Fruit fly (Drosophila melanogaster) whole organism, embryonic: ENCODE results near the gene CG32425.

ENCODE experiments used
- Atf3 ChIP-seq: fragments of 200-800 bp; sonication (Bioruptor generic); optimal IDR thresholded peaks from 3 replicates; lab custom pipeline; 2016; ENCODE audit warnings: missing biosample characterization, missing genetic modification characterization
- CG10431 ChIP-seq: fragments of 200-800 bp; sonication (Bioruptor generic); optimal IDR thresholded peaks from 3 replicates; lab custom pipeline; 2018; ENCODE audit warnings: missing biosample characterization, mild to moderate bottlenecking, missing genetic modification characterization
- CG10654 ChIP-seq: fragments of 200-800 bp; sonication (Bioruptor generic); optimal IDR thresholded peaks from 2 replicates; lab custom pipeline; 2016; ENCODE audit warnings: missing biosample characterization, missing genetic modification characterization
- CG12104 ChIP-seq: fragments of 200-800 bp; sonication (Bioruptor generic); optimal IDR thresholded peaks from 3 replicates; lab custom pipeline; 2016; ENCODE audit warnings: missing biosample characterization, missing genetic modification characterization
- CG12299 ChIP-seq: fragments of 200-800 bp; sonication (Bioruptor generic); optimal IDR thresholded peaks from 2 replicates; lab custom pipeline; 2018; ENCODE audit warnings: missing biosample characterization, mild to moderate bottlenecking, missing genetic modification characterization
- CG1233 ChIP-seq: fragments of 200-800 bp; sonication (Bioruptor generic); optimal IDR thresholded peaks from 4 replicates; lab custom pipeline; 2018; ENCODE audit warnings: missing biosample characterization, mild to moderate bottlenecking, missing genetic modification characterization
- CG12744 ChIP-seq: fragments of 200-800 bp; sonication (Bioruptor generic); optimal IDR thresholded peaks from 2 replicates; lab custom pipeline; 2016; ENCODE audit warnings: missing biosample characterization, missing genetic modification characterization
- CG13296 ChIP-seq: fragments of 200-800 bp; sonication (Bioruptor generic); optimal IDR thresholded peaks from 3 replicates; lab custom pipeline; 2018; ENCODE audit warnings: missing biosample characterization, mild to moderate bottlenecking, missing genetic modification characterization
- CG15269 ChIP-seq: fragments of 200-800 bp; sonication (Bioruptor generic); optimal IDR thresholded peaks from 2 replicates; lab custom pipeline; 2018; ENCODE audit warnings: missing biosample characterization, mild to moderate bottlenecking, missing genetic modification characterization, moderate library complexity
- CG15479 ChIP-seq: fragments of 200-800 bp; sonication (Bioruptor generic); optimal IDR thresholded peaks from 3 replicates; lab custom pipeline; 2019; ENCODE audit warnings: missing biosample characterization, mild to moderate bottlenecking, missing genetic modification characterization, moderate library complexity
- CG17912 ChIP-seq: fragments of 200-800 bp; sonication (Bioruptor generic); optimal IDR thresholded peaks from 2 replicates; lab custom pipeline; 2018; ENCODE audit warnings: missing biosample characterization, mild to moderate bottlenecking, missing genetic modification characterization
- CG18476 ChIP-seq: fragments of 200-800 bp; sonication (Bioruptor generic); optimal IDR thresholded peaks from 2 replicates; lab custom pipeline; 2016; ENCODE audit warnings: missing biosample characterization, mild to moderate bottlenecking, missing genetic modification characterization
- CG2116 ChIP-seq: fragments of 200-800 bp; sonication (Bioruptor generic); optimal IDR thresholded peaks from 3 replicates; lab custom pipeline; 2018; ENCODE audit warnings: missing biosample characterization, mild to moderate bottlenecking, missing genetic modification characterization
- CG2120 ChIP-seq: fragments of 200-800 bp; sonication (Bioruptor generic); optimal IDR thresholded peaks from 3 replicates; lab custom pipeline; 2016; ENCODE audit warnings: missing biosample characterization, missing genetic modification characterization
- CG32772 ChIP-seq: fragments of 200-800 bp; sonication (Bioruptor generic); IDR thresholded peaks from 2 replicates; pipeline ENCODE4 v1.3.6; 2022; ENCODE audit warnings: missing biosample characterization, missing genetic modification characterization
- CG4404 ChIP-seq: fragments of 200-800 bp; sonication (Bioruptor generic); IDR thresholded peaks from 2 replicates; pipeline ENCODE4 v1.3.6; 2022; ENCODE audit warnings: missing biosample characterization, missing genetic modification characterization
- CG4730 ChIP-seq: fragments of 200-800 bp; sonication (Bioruptor generic); IDR thresholded peaks from 2 replicates; pipeline ENCODE4 v1.3.6; 2022; ENCODE audit warnings: missing biosample characterization, missing genetic modification characterization
- CG5180 ChIP-seq: fragments of 200-800 bp; sonication (Bioruptor generic); optimal IDR thresholded peaks from 3 replicates; lab custom pipeline; 2017; ENCODE audit warnings: missing biosample characterization, missing genetic modification characterization, mild to moderate bottlenecking, moderate library complexity, missing genetic modification reagents
- CG6272 ChIP-seq: fragments of 200-800 bp; sonication (Bioruptor generic); IDR thresholded peaks from 2 replicates; pipeline ENCODE4 v1.3.6; 2022; ENCODE audit warnings: missing biosample characterization, missing genetic modification characterization
- CG7271 ChIP-seq: fragments of 200-800 bp; sonication (Bioruptor generic); optimal IDR thresholded peaks from 2 replicates; lab custom pipeline; 2018; ENCODE audit warnings: missing biosample characterization, mild to moderate bottlenecking, missing genetic modification characterization, moderate library complexity
- CG8290 ChIP-seq, 3 experiments: fragments of 200-800 bp; sonication (Bioruptor generic); optimal IDR thresholded peaks; 2 replicates each; lab custom pipeline; 2016 to 2019; ENCODE audit warnings: missing biosample characterization in 3 of 3, missing genetic modification characterization in 3 of 3, mild to moderate bottlenecking in 2 of 3, moderate library complexity in 1 of 3
- CG9215 ChIP-seq: fragments of 200-800 bp; sonication (Bioruptor generic); IDR thresholded peaks from 2 replicates; pipeline ENCODE4 v1.3.6; 2022; ENCODE audit warnings: missing biosample characterization, missing genetic modification characterization
- CG9797 ChIP-seq: fragments of 200-800 bp; sonication (Bioruptor generic); optimal IDR thresholded peaks from 3 replicates; lab custom pipeline; 2018; ENCODE audit warnings: missing biosample characterization, mild to moderate bottlenecking, missing genetic modification characterization
- Camta ChIP-seq: fragments of 200-800 bp; sonication (Bioruptor generic); optimal IDR thresholded peaks from 2 replicates; lab custom pipeline; 2016; ENCODE audit warnings: missing biosample characterization, missing genetic modification characterization
- Dll ChIP-seq: fragments of 200-800 bp; sonication (Bioruptor generic); IDR thresholded peaks from 4 replicates; pipeline ENCODE4 v1.3.6; 2022; ENCODE audit warnings: missing biosample characterization, missing genetic modification characterization; ENCODE audit not compliant: partially characterized antibody
- Drgx ChIP-seq: fragments of 200-800 bp; sonication (Bioruptor generic); IDR thresholded peaks from 2 replicates; pipeline ENCODE4 v1.3.6; 2022; ENCODE audit warnings: missing biosample characterization, missing genetic modification characterization
- Fer1 ChIP-seq: fragments of 200-800 bp; sonication (Bioruptor generic); optimal IDR thresholded peaks from 2 replicates; lab custom pipeline; 2017; ENCODE audit warnings: missing biosample characterization, mild to moderate bottlenecking, missing genetic modification characterization
- HLHmδ ChIP-seq: fragments of 200-800 bp; sonication (Bioruptor generic); optimal IDR thresholded peaks from 2 replicates; lab custom pipeline; 2018; ENCODE audit warnings: missing biosample characterization, mild to moderate bottlenecking, missing genetic modification characterization, moderate library complexity
- Hey ChIP-seq: fragments of 200-800 bp; sonication (Bioruptor generic); optimal IDR thresholded peaks from 3 replicates; lab custom pipeline; 2018; ENCODE audit warnings: missing biosample characterization, mild to moderate bottlenecking, missing genetic modification characterization
- NC2α ChIP-seq: fragments of 200-800 bp; sonication (Bioruptor generic); optimal IDR thresholded peaks from 2 replicates; lab custom pipeline; 2016; ENCODE audit warnings: missing biosample characterization, missing genetic modification characterization
- NC2β ChIP-seq: fragments of 200-800 bp; sonication (Bioruptor generic); optimal IDR thresholded peaks from 2 replicates; lab custom pipeline; 2016; ENCODE audit warnings: missing biosample characterization, missing genetic modification characterization
- Opbp ChIP-seq: fragments of 200-800 bp; sonication (Bioruptor generic); IDR thresholded peaks from 3 replicates; pipeline ENCODE4 v1.3.6; 2022; ENCODE audit warnings: missing biosample characterization, missing genetic modification characterization; ENCODE audit not compliant: partially characterized antibody
- Rx ChIP-seq: fragments of 200-800 bp; sonication (Bioruptor generic); IDR thresholded peaks from 2 replicates; pipeline ENCODE4 v1.3.6; 2022; ENCODE audit warnings: missing biosample characterization, missing genetic modification characterization
- Sox100B ChIP-seq: fragments of 200-800 bp; sonication (Bioruptor generic); optimal IDR thresholded peaks from 3 replicates; lab custom pipeline; 2018; ENCODE audit warnings: missing biosample characterization, mild to moderate bottlenecking, missing genetic modification characterization
- Stat92E ChIP-seq, 3 experiments: fragments of >200 bp in 2 of 3; fragments of 200-800 bp in 1 of 3; sonication (Bioruptor generic) in 1 of 3; optimal IDR thresholded peaks; 2 replicates each; lab custom pipeline; 2017 to 2019; ENCODE audit warnings: missing biosample characterization in 3 of 3, missing genetic modification characterization in 3 of 3, mild to moderate bottlenecking in 1 of 3, moderate library complexity in 1 of 3
- Trl ChIP-seq, 3 experiments: fragments of >200 bp in 2 of 3; fragments of 200-800 bp in 1 of 3; sonication (Bioruptor generic) in 1 of 3; optimal IDR thresholded peaks; 2 replicates in 1 of 3; 3 replicates in 2 of 3; lab custom pipeline; 2016 to 2017; ENCODE audit warnings: missing biosample characterization in 1 of 3, missing genetic modification characterization in 1 of 3
- chn ChIP-seq: fragments of 200-800 bp; sonication (Bioruptor generic); optimal IDR thresholded peaks from 2 replicates; lab custom pipeline; 2016; ENCODE audit warnings: missing biosample characterization, missing genetic modification characterization
- dan ChIP-seq: fragments of 200-800 bp; sonication (Bioruptor generic); IDR thresholded peaks from 2 replicates; pipeline ENCODE4 v1.3.6; 2022; ENCODE audit warnings: missing biosample characterization, missing genetic modification characterization
- disco-r ChIP-seq: fragments of 200-800 bp; sonication (Bioruptor generic); optimal IDR thresholded peaks from 2 replicates; lab custom pipeline; 2016; ENCODE audit warnings: missing biosample characterization, missing genetic modification characterization
- hth ChIP-seq: fragments of >200 bp; optimal IDR thresholded peaks from 2 replicates; lab custom pipeline; 2017; ENCODE audit warnings: inconsistent platforms
- nom ChIP-seq: fragments of 200-800 bp; sonication (Bioruptor generic); optimal IDR thresholded peaks from 2 replicates; lab custom pipeline; 2017; ENCODE audit warnings: missing biosample characterization, missing genetic modification characterization, mild to moderate bottlenecking, moderate library complexity, missing genetic modification reagents
- prd ChIP-seq, 3 experiments: fragments of >200 bp in 2 of 3; fragments of 200-800 bp in 1 of 3; sonication (Bioruptor generic) in 1 of 3; optimal IDR thresholded peaks in 2 of 3; IDR thresholded peaks in 1 of 3; 2 replicates in 2 of 3; 3 replicates in 1 of 3; pipeline versions ENCODE4 v1.3.6 to Lab custom; 2017 to 2022; ENCODE audit warnings: missing biosample characterization in 1 of 3, missing genetic modification characterization in 1 of 3
- run ChIP-seq: fragments of 200-800 bp; sonication (Bioruptor generic); optimal IDR thresholded peaks from 3 replicates; lab custom pipeline; 2018; ENCODE audit warnings: missing biosample characterization, mild to moderate bottlenecking, missing genetic modification characterization
- slp2 ChIP-seq: fragments of 200-800 bp; sonication (Bioruptor generic); optimal IDR thresholded peaks from 2 replicates; lab custom pipeline; 2016; ENCODE audit warnings: missing biosample characterization, missing genetic modification characterization
- toy ChIP-seq: fragments of 200-800 bp; sonication (Bioruptor generic); IDR thresholded peaks from 2 replicates; pipeline ENCODE4 v1.3.6; 2022; ENCODE audit warnings: missing biosample characterization, missing genetic modification characterization
- vvl ChIP-seq: fragments of 200-800 bp; sonication (Bioruptor generic); IDR thresholded peaks from 2 replicates; pipeline ENCODE4 v1.3.6; 2022; ENCODE audit warnings: missing biosample characterization, missing genetic modification characterization
- zfh1 ChIP-seq: fragments of 200-800 bp; sonication (Bioruptor generic); IDR thresholded peaks from 3 replicates; pipeline ENCODE4 v1.3.6; 2022; ENCODE audit warnings: missing biosample characterization, missing genetic modification characterization

The CG32425 gene

DNA sequence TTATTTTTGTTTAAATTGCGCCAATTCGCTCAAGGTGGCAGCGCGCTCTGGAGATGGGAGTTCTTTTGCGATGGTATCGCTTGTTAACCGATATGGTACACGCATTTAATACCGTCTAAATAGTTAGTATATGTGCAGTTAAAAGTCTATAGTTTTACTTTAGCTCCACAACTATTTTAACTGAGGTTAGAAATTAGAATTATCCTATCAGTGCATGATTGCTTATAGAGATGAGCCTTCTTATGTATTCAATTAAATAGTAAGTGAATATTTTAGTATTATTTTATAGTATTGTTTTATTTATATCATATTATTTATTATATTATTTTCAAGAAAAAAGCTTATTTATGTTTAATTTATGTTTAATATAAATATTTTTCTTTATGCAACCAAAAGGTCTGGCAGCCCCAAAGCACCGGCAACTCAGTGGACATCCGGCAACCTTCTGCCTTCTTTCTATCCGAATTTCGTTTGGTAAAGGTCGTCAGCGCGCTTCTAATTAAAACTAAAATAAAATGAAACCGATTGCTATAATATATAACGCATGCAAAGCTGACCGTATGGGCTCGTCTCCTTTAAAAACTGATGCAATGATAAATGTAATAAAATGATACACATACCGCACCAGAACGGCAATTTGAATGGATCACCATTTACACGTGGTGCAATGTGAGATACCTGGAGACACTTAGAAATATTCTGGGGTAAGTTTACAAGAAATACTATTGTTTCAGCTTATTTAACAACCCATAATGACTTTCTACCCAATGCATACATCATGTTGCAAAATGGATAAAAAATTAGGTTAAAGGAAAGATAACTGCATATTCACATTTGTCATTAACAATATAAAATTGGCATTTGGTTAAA lies 44.1 kb upstream of the CG32425 start, which contains the start of gene CG5199 (continued):
- TF ChIP-seq Opbp (GFP tag; lab: Robert Waterston, UW), result peak; percentile 82
- TF ChIP-seq toy (GFP tag; lab: Robert Waterston, UW), result no peak
- no peak for TF ChIP-seq NC2α (GFP tag; lab: Kevin White, UChicago)
- TF ChIP-seq CG12299, result peak; percentile 45
- no peak for TF ChIP-seq CG7271
- peak; percentile 19 for TF ChIP-seq CG18476 (GFP tag; lab: Kevin White, UChicago)
- TF ChIP-seq CG10431 (GFP tag; lab: Kevin White, UChicago), result no peak
- peak; percentile 60 for TF ChIP-seq Fer1 (GFP tag; lab: Kevin White, UChicago)
- peak; percentile 58 for TF ChIP-seq CG15269 (tag; lab: Kevin White, UChicago)
- TF ChIP-seq run (tag; lab: Kevin White, UChicago), result no peak
- no peak for TF ChIP-seq slp2 (GFP tag; lab: Kevin White, UChicago)
- TF ChIP-seq Hey (tag; lab: Kevin White, UChicago), result no peak
- peak; percentile 37 for TF ChIP-seq CG2116 (GFP tag; lab: Kevin White, UChicago)
- TF ChIP-seq CG4404 (GFP tag; lab: Robert Waterston, UW), result peak; percentile 69; the same call in 1 of the 2 replicates
- TF ChIP-seq prd (optimal IDR thresholded peaks at IDR 0.05; lab: Kevin White, UChicago), result no peak
- TF ChIP-seq prd (GFP tag; IDR thresholded peaks at IDR 0.05; lab: Robert Waterston, UW), result peak; percentile 85
- TF ChIP-seq CG9215 (GFP tag; lab: Robert Waterston, UW), result peak; percentile 80
- TF ChIP-seq CG12104, result peak; percentile 49
- TF ChIP-seq CG13296, result peak; percentile 54
- TF ChIP-seq CG4730 (GFP tag; lab: Robert Waterston, UW), result peak; percentile 54
- no peak for TF ChIP-seq nom (GFP tag; lab: Kevin White, UChicago)
- peak; percentile 65 for TF ChIP-seq vvl (GFP tag; lab: Robert Waterston, UW)
- no peak for TF ChIP-seq CG17912 (GFP tag; lab: Kevin White, UChicago)
- TF ChIP-seq CG1233 (GFP tag; lab: Kevin White, UChicago), result peak; percentile 55
- TF ChIP-seq CG8290 (GFP tag; optimal IDR thresholded peaks at IDR 0.05; lab: Kevin White, UChicago), result peak; percentile 30
- TF ChIP-seq CG8290 (tag; optimal IDR thresholded peaks at IDR 0.05; lab: Kevin White, UChicago), result no peak
- no peak for TF ChIP-seq HLHmδ (GFP tag; lab: Kevin White, UChicago)
- peak; percentile 35 for TF ChIP-seq CG9797 (GFP tag; lab: Kevin White, UChicago)
- TF ChIP-seq Sox100B, result peak; percentile 69
- peak; percentile 62; the same call in 1 of the 3 replicates for TF ChIP-seq zfh1
- TF ChIP-seq chn (GFP tag; lab: Kevin White, UChicago), result no peak
- no peak for TF ChIP-seq hth
- TF ChIP-seq CG12744 (GFP tag; lab: Kevin White, UChicago), result no peak
- no peak for TF ChIP-seq Stat92E (GFP tag; optimal IDR thresholded peaks at IDR 0.05; lab: Kevin White, UChicago)
- peak; percentile 83 for TF ChIP-seq Dll (GFP tag; lab: Robert Waterston, UW)
- TF ChIP-seq disco-r, result no peak
- peak; percentile 36; the same call in 1 of the 2 replicates for TF ChIP-seq Rx (GFP tag; lab: Robert Waterston, UW)
- TF ChIP-seq CG5180, result no peak
- peak; percentile 62 for TF ChIP-seq CG2120 (GFP tag; lab: Kevin White, UChicago)
- TF ChIP-seq Drgx, result 0 out of 2 replicates have a peak, but pooled peaks have one; percentile 28
- TF ChIP-seq dan, result no peak
- TF ChIP-seq Atf3 (GFP tag; lab: Kevin White, UChicago), result no peak
- TF ChIP-seq CG15479 (GFP tag; lab: Kevin White, UChicago), result peak; percentile 43
- TF ChIP-seq CG6272 (GFP tag; lab: Robert Waterston, UW), result peak; percentile 78
- TF ChIP-seq CG32772 (GFP tag; lab: Robert Waterston, UW), result peak; percentile 34; the same call in 1 of the 2 replicates
- peak; percentile 73 for TF ChIP-seq CG10654 (GFP tag; lab: Kevin White, UChicago)
- TF ChIP-seq Trl (optimal IDR thresholded peaks at IDR 0.05; lab: Kevin White, UChicago), result no peak
- TF ChIP-seq Trl (GFP tag; optimal IDR thresholded peaks at IDR 0.05; lab: Kevin White, UChicago), result peak; percentile 10
- TF ChIP-seq NC2β (GFP tag; lab: Kevin White, UChicago), result no peak
- TF ChIP-seq Camta (GFP tag; lab: Kevin White, UChicago), result peak; percentile 58
